Worm (Caenorhabditis elegans) whole organism, early embryonic: Measurements from ENCODE around the gene mks-1.

Source experiments
- B0310.2 ChIP-seq: sonication (generic microtip); optimal IDR thresholded peaks from 2 replicates; lab custom pipeline; 2016; ENCODE audit warnings: mild to moderate bottlenecking, missing genetic modification characterization, missing compliant biosample characterization
- F13C5.2 ChIP-seq: sonication (generic microtip); optimal IDR thresholded peaks from 2 replicates; lab custom pipeline; 2017; ENCODE audit warnings: mild to moderate bottlenecking, missing genetic modification characterization, inconsistent platforms, missing compliant biosample characterization
- aly-1 ChIP-seq: sonication (generic microtip); optimal IDR thresholded peaks from 2 replicates; lab custom pipeline; 2016; ENCODE audit warnings: missing genetic modification characterization, missing compliant biosample characterization
- ama-1 ChIP-seq: fragments of 150-350 bp; optimal IDR thresholded peaks from 2 replicates; lab custom pipeline; 2014
- ceh-13 ChIP-seq: fragments of 200-800 bp; sonication (Bioruptor generic); optimal IDR thresholded peaks from 2 replicates; lab custom pipeline; 2018; ENCODE audit warnings: mild to moderate bottlenecking, missing genetic modification characterization, missing compliant biosample characterization
- ceh-36 ChIP-seq: sonication (generic microtip); optimal IDR thresholded peaks from 2 replicates; lab custom pipeline; 2016; ENCODE audit warnings: missing genetic modification characterization, inconsistent platforms, missing compliant biosample characterization
- ets-7 ChIP-seq: sonication (generic microtip); optimal IDR thresholded peaks from 2 replicates; lab custom pipeline; 2016; ENCODE audit warnings: missing genotype, missing genetic modification characterization, missing compliant biosample characterization
- flt-1 ChIP-seq: fragments of 200-800 bp; sonication (Bioruptor generic); IDR thresholded peaks from 2 replicates; pipeline ENCODE4 v1.3.6; 2022; ENCODE audit warnings: missing genetic modification characterization, missing compliant biosample characterization
- hmbx-1 ChIP-seq: sonication (generic microtip); optimal IDR thresholded peaks from 2 replicates; lab custom pipeline; 2016; ENCODE audit warnings: mild to moderate bottlenecking, missing genetic modification characterization, missing compliant biosample characterization
- hmg-4 ChIP-seq: fragments of 200-800 bp; sonication (Bioruptor generic); optimal IDR thresholded peaks from 2 replicates; lab custom pipeline; 2018; ENCODE audit warnings: mild to moderate bottlenecking, missing genetic modification characterization, missing compliant biosample characterization
- hnd-1 ChIP-seq: sonication (generic microtip); optimal IDR thresholded peaks from 2 replicates; lab custom pipeline; 2016; ENCODE audit warnings: missing genetic modification characterization, missing compliant biosample characterization
- pes-1 ChIP-seq: fragments of 200-800 bp; sonication (Bioruptor generic); IDR thresholded peaks from 2 replicates; pipeline ENCODE4 v1.3.6; 2022; ENCODE audit warnings: missing genetic modification reagents, missing genetic modification characterization, missing compliant biosample characterization
- scrt-1 ChIP-seq: fragments of 200-800 bp; sonication (Bioruptor generic); IDR thresholded peaks from 2 replicates; pipeline ENCODE4 v1.3.6; 2022; ENCODE audit warnings: missing genetic modification characterization, missing compliant biosample characterization
- sea-1 ChIP-seq: fragments of 200-800 bp; sonication (Bioruptor generic); conservative IDR thresholded peaks from 2 replicates; pipeline ENCODE4 v1.3.6; 2022; ENCODE audit warnings: missing genetic modification characterization, missing compliant biosample characterization
- tbx-11 ChIP-seq: fragments of 200-800 bp; sonication (Bioruptor generic); IDR thresholded peaks from 2 replicates; pipeline ENCODE4 v1.3.6; 2022; ENCODE audit warnings: missing genetic modification characterization, missing compliant biosample characterization
- tbx-37 ChIP-seq: fragments of 200-800 bp; sonication (Bioruptor generic); conservative IDR thresholded peaks from 2 replicates; pipeline ENCODE4 v1.3.6; 2022; ENCODE audit warnings: missing genetic modification reagents, missing genetic modification characterization, missing compliant biosample characterization
- tra-4 ChIP-seq: sonication (generic microtip); optimal IDR thresholded peaks from 2 replicates; lab custom pipeline; 2017; ENCODE audit warnings: missing genetic modification characterization, missing compliant biosample characterization

Gene mks-1

ce11 chrIII:3203589-3203988 lies 17.5 kb downstream of the mks-1 start:
- TF ChIP-seq tbx-11 (GFP tag; lab: Robert Waterston, UW), result no peak
- TF ChIP-seq hnd-1, result no peak
- TF ChIP-seq ama-1 (lab: Kevin White, UChicago), result no peak
- no peak for TF ChIP-seq ets-7 (tag; lab: Kevin White, UChicago)
- TF ChIP-seq pes-1 (GFP tag; lab: Robert Waterston, UW), result no peak
- TF ChIP-seq sea-1 (GFP tag; lab: Robert Waterston, UW), result no peak
- TF ChIP-seq hmbx-1, result no peak
- no peak for TF ChIP-seq flt-1 (GFP tag; lab: Robert Waterston, UW)
- no peak for TF ChIP-seq scrt-1
- no peak for TF ChIP-seq ceh-36
- no peak for TF ChIP-seq hmg-4 (GFP tag; lab: Kevin White, UChicago)
- TF ChIP-seq ceh-13 (GFP tag; lab: Kevin White, UChicago), result no peak
- TF ChIP-seq tra-4, result no peak
- TF ChIP-seq aly-1 (tag; lab: Kevin White, UChicago), result no peak
- no peak for TF ChIP-seq B0310.2
- no peak for TF ChIP-seq F13C5.2 (tag; lab: Kevin White, UChicago)
- no peak for TF ChIP-seq tbx-37

DNA sequence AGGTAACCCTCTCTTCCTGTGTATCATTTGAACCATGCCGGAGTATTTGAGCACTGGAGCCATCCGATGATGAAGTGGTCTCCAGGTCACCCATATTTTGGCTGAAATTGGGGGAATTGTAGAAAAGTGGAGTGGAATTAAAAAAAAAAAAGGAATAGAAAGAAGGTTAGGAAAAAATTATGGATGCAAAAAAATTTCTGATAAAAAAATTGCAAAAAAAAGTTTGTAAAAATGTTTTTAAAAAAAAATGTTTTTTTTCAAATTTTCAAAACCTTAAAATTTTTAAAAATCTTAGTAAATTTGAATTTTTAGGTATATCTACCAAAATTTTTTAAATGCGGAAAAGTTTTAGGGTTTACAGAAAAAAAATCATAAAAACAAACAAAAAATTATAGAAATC lies 33.0 kb downstream of the mks-1 start, which contains the start of gene frm-8:
Gene frm-8, minus strand, starts transcription at position 101 of the 400 bp plus-strand sequence.
- TF ChIP-seq ets-7 (tag; lab: Kevin White, UChicago) (no peak), pes-1 (GFP tag; lab: Robert Waterston, UW) (no peak), B0310.2 (no peak), ceh-36 (no peak), ama-1 (lab: Kevin White, UChicago) (no peak), hnd-1 (no peak)

ce11 chrIII:3220287-3220686 lies 34.2 kb downstream of the mks-1 start:
- TF ChIP-seq hmg-4 (GFP tag; lab: Kevin White, UChicago) (peak; percentile 35), ceh-13 (GFP tag; lab: Kevin White, UChicago) (no peak)

DNA sequence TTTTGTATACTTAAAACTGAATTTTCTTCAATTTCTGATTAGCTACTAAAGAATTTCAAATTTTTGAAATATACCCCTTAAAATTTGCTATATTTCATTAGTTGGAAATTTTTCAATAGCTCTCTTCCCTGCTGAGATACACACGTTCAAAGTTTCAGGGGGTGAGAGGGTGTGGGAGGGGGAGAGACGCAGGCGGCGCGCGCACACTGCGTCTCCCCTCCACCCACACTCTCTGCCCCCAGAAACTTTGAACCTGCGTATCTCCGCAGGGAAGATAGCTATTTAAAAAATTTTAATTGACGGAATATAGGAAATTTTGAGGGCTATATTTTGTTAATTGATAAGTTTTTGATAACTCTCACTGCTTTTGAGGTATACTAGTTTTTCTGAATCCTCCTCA lies 36.6 kb downstream of the mks-1 start:
- no peak for TF ChIP-seq hmbx-1
- TF ChIP-seq B0310.2, result no peak
- TF ChIP-seq scrt-1, result no peak
- no peak for TF ChIP-seq sea-1 (GFP tag; lab: Robert Waterston, UW)
- TF ChIP-seq tra-4, result no peak
- no peak for TF ChIP-seq tbx-11 (GFP tag; lab: Robert Waterston, UW)

DNA sequence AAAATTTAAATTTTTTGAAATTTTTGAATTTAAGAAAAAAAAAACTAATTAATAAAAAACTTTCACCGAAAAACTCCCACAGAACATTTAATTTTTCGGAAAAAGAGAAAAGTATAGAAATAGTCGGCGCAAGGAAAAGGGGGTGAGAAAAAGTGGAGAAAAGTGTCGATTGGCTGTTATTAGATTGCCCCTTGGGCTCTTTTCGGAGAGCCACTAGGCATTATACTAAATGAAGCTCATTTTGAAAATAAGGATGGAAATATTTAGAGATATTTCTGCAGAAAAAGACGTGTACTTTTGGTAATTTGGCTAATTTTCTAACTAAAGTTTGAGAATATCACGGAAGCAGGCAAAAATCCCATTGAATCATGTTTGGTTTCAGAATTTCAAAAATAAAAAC lies 38.0 kb downstream of the mks-1 start:
- TF ChIP-seq ceh-13 (GFP tag; lab: Kevin White, UChicago) (no peak), ama-1 (lab: Kevin White, UChicago) (no peak)

- TF ChIP-seq tra-4 (no peak), hmg-4 (GFP tag; lab: Kevin White, UChicago) (no peak), pes-1 (GFP tag; lab: Robert Waterston, UW) (peak; percentile 38; the same call in 1 of the 2 replicates), ceh-36 (no peak), ets-7 (tag; lab: Kevin White, UChicago) (no peak), B0310.2 (no peak), hnd-1 (no peak)
These were observed 46.6 kb downstream of the mks-1 start, which contains the start of gene Y53G8AL.1 for ce11 chrIII:3232650-3233152. Gene Y53G8AL.1, plus strand, starts transcription at chrIII:3233102.

DNA sequence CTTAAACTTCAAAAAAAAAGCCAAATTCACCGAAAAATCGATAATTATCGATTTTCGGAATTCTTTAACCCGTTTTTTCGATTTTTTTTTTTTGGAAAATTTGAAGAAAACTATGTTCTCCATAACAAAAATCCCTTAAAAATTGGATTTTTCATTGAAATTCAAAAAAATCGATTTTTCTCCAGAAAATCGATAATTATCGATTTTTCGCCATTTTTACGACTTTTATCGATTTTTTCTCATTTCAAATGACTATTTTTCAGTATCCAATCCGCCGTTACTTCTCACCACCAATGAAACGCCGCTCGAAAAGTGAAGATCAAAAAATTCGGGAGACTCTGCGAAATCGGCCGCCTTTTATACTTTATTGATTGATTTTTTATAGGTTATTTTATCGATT lies 54.8 kb downstream of the mks-1 start:
- TF ChIP-seq F13C5.2 (tag; lab: Kevin White, UChicago) (no peak), sea-1 (GFP tag; lab: Robert Waterston, UW) (no peak), B0310.2 (no peak)
